Worm (Caenorhabditis elegans): Measurements from ENCODE around the gene F34D10.8.

- TF ChIP-seq sdz-38 (tag; optimal IDR thresholded peaks at IDR 0.05) (no peak), sea-2 (GFP tag; IDR thresholded peaks at IDR 0.05) (no peak), bed-1 (GFP tag; IDR thresholded peaks at IDR 0.05) (no peak), K12H6.12 (tag; optimal IDR thresholded peaks at IDR 0.05) (no peak), pha-4 (tag; optimal IDR thresholded peaks at IDR 0.05) (no peak), ets-4 (GFP tag; optimal IDR thresholded peaks at IDR 0.05) (no peak), D2030.7 (GFP tag; IDR thresholded peaks at IDR 0.05) (no peak), ceh-40 (GFP tag; IDR thresholded peaks at IDR 0.05) (no peak), Y53G8AR.9 (GFP tag; conservative IDR thresholded peaks at IDR 0.05) (no peak), tbx-9 (tag; optimal IDR thresholded peaks at IDR 0.05; ENCODE audit: borderline replicate concordance) (no peak), xnd-1 (tag; optimal IDR thresholded peaks at IDR 0.05) (no peak)
Observed at ce11 chrIII:3734007-3734406, 3.4 kb downstream of the F34D10.8 start, which contains the start of gene F34D10.3.
